Fruit fly (Drosophila melanogaster) whole organism, embryonic: ENCODE data around the gene Rbp6.

Experiments
- Ada2b ChIP-seq: fragments of 200-800 bp; sonication (Bioruptor generic); IDR thresholded peaks from 2 replicates; pipeline ENCODE4 v1.3.6; 2022; ENCODE audit warnings: missing biosample characterization, missing genetic modification characterization
- Blimp-1 ChIP-seq: fragments of 200-800 bp; sonication (Bioruptor generic); optimal IDR thresholded peaks from 3 replicates; lab custom pipeline; 2018; ENCODE audit warnings: missing biosample characterization, missing genetic modification characterization, mild to moderate bottlenecking, moderate library complexity, missing genetic modification reagents
- BtbVII ChIP-seq: fragments of 200-800 bp; sonication (Bioruptor generic); optimal IDR thresholded peaks from 3 replicates; lab custom pipeline; 2017; ENCODE audit warnings: missing biosample characterization, mild to moderate bottlenecking, missing genetic modification characterization
- CG10209 ChIP-seq: fragments of 200-800 bp; sonication (Bioruptor generic); optimal IDR thresholded peaks from 3 replicates; lab custom pipeline; 2017; ENCODE audit warnings: missing biosample characterization, mild to moderate bottlenecking, missing genetic modification characterization, missing genetic modification reagents
- CG10267 ChIP-seq: fragments of 200-800 bp; sonication (Bioruptor generic); optimal IDR thresholded peaks from 2 replicates; lab custom pipeline; 2018; ENCODE audit warnings: missing biosample characterization, mild to moderate bottlenecking, missing genetic modification characterization, moderate library complexity
- CG10366 ChIP-seq: fragments of 200-800 bp; sonication (Bioruptor generic); IDR thresholded peaks from 2 replicates; pipeline ENCODE4 v1.3.6; 2022; ENCODE audit warnings: missing biosample characterization, missing genetic modification characterization
- CG12391 ChIP-seq: fragments of 200-800 bp; sonication (Bioruptor generic); optimal IDR thresholded peaks from 3 replicates; lab custom pipeline; 2018; ENCODE audit warnings: missing biosample characterization, mild to moderate bottlenecking, missing genetic modification characterization, moderate library complexity
- CG13424 ChIP-seq: fragments of 200-800 bp; sonication (Bioruptor generic); optimal IDR thresholded peaks from 2 replicates; lab custom pipeline; 2019; ENCODE audit warnings: missing biosample characterization, mild to moderate bottlenecking, missing genetic modification characterization, moderate library complexity
- CG14014 ChIP-seq: fragments of 200-800 bp; sonication (Bioruptor generic); IDR thresholded peaks from 2 replicates; pipeline ENCODE4 v1.3.6; 2022; ENCODE audit warnings: missing biosample characterization, missing genetic modification characterization
- CG16813 ChIP-seq: fragments of 200-800 bp; sonication (Bioruptor generic); IDR thresholded peaks from 3 replicates; pipeline ENCODE4 v1.3.6; 2022; ENCODE audit warnings: missing biosample characterization, missing genetic modification characterization; ENCODE audit not compliant: partially characterized antibody
- CG17359 ChIP-seq: fragments of 200-800 bp; sonication (Bioruptor generic); optimal IDR thresholded peaks from 3 replicates; lab custom pipeline; 2018; ENCODE audit warnings: missing biosample characterization, mild to moderate bottlenecking, missing genetic modification characterization, moderate library complexity
- CG18262 ChIP-seq: fragments of 200-800 bp; optimal IDR thresholded peaks from 3 replicates; lab custom pipeline; 2019; ENCODE audit warnings: missing biosample characterization, mild to moderate bottlenecking, missing genetic modification characterization, moderate library complexity
- CG2129 ChIP-seq: fragments of 200-800 bp; sonication (Bioruptor generic); IDR thresholded peaks from 2 replicates; pipeline ENCODE4 v1.3.6; 2022; ENCODE audit warnings: missing biosample characterization, missing genetic modification characterization; ENCODE audit not compliant: partially characterized antibody
- CG31365 ChIP-seq: fragments of 200-800 bp; sonication (Bioruptor generic); optimal IDR thresholded peaks from 2 replicates; lab custom pipeline; 2018; ENCODE audit warnings: missing biosample characterization, mild to moderate bottlenecking, missing genetic modification characterization
- CG32767 ChIP-seq: fragments of 200-800 bp; sonication (Bioruptor generic); IDR thresholded peaks from 2 replicates; pipeline ENCODE4 v1.3.6; 2022; ENCODE audit warnings: missing biosample characterization, missing genetic modification characterization
- CG34224 ChIP-seq: fragments of 200-800 bp; sonication (Bioruptor generic); IDR thresholded peaks from 3 replicates; pipeline ENCODE4 v1.3.6; 2022; ENCODE audit warnings: missing biosample characterization, missing genetic modification characterization; ENCODE audit not compliant: partially characterized antibody
- CG4282 ChIP-seq: fragments of 200-800 bp; sonication (Bioruptor generic); optimal IDR thresholded peaks from 2 replicates; lab custom pipeline; 2016; ENCODE audit warnings: missing biosample characterization, missing genetic modification characterization
- CG7357 ChIP-seq: fragments of 200-800 bp; sonication (Bioruptor generic); IDR thresholded peaks from 3 replicates; pipeline ENCODE4 v1.3.6; 2022; ENCODE audit warnings: missing biosample characterization, missing genetic modification characterization
- CG7556 ChIP-seq: fragments of 200-800 bp; sonication (Bioruptor generic); optimal IDR thresholded peaks from 2 replicates; lab custom pipeline; 2017; ENCODE audit warnings: missing biosample characterization, mild to moderate bottlenecking, missing genetic modification characterization
- CG8290 ChIP-seq, 3 experiments: fragments of 200-800 bp; sonication (Bioruptor generic); optimal IDR thresholded peaks; 2 replicates each; lab custom pipeline; 2016 to 2019; ENCODE audit warnings: missing biosample characterization in 3 of 3, missing genetic modification characterization in 3 of 3, mild to moderate bottlenecking in 2 of 3, moderate library complexity in 1 of 3
- CG8944 ChIP-seq: fragments of 200-800 bp; sonication (Bioruptor generic); optimal IDR thresholded peaks from 3 replicates; lab custom pipeline; 2016; ENCODE audit warnings: missing biosample characterization, missing genetic modification characterization
- CrebB ChIP-seq: fragments of 200-800 bp; sonication (Bioruptor generic); optimal IDR thresholded peaks from 3 replicates; lab custom pipeline; 2018; ENCODE audit warnings: missing biosample characterization, mild to moderate bottlenecking, missing genetic modification characterization
- E2f2 ChIP-seq: fragments of 200-800 bp; sonication (Bioruptor generic); IDR thresholded peaks from 2 replicates; pipeline ENCODE4 v1.3.6; 2022; ENCODE audit warnings: missing biosample characterization, missing genetic modification characterization
- Fer2 ChIP-seq: fragments of 200-800 bp; sonication (Bioruptor generic); optimal IDR thresholded peaks from 2 replicates; lab custom pipeline; 2018; ENCODE audit warnings: missing biosample characterization, mild to moderate bottlenecking, missing genetic modification characterization, moderate library complexity
- HLHmδ ChIP-seq: fragments of 200-800 bp; sonication (Bioruptor generic); optimal IDR thresholded peaks from 2 replicates; lab custom pipeline; 2018; ENCODE audit warnings: missing biosample characterization, mild to moderate bottlenecking, missing genetic modification characterization, moderate library complexity
- MTF-1 ChIP-seq: fragments of 200-800 bp; sonication (Bioruptor generic); optimal IDR thresholded peaks from 2 replicates; lab custom pipeline; 2018; ENCODE audit warnings: missing biosample characterization, mild to moderate bottlenecking, missing genetic modification characterization, borderline replicate concordance
- Meics ChIP-seq: fragments of 200-800 bp; sonication (Bioruptor generic); optimal IDR thresholded peaks from 2 replicates; lab custom pipeline; 2017; ENCODE audit warnings: missing biosample characterization, mild to moderate bottlenecking, missing genetic modification characterization
- Mrtf ChIP-seq: fragments of 200-800 bp; sonication (Bioruptor generic); IDR thresholded peaks from 3 replicates; pipeline ENCODE4 v1.3.6; 2022; ENCODE audit warnings: missing biosample characterization, missing genetic modification characterization
- NC2β ChIP-seq: fragments of 200-800 bp; sonication (Bioruptor generic); optimal IDR thresholded peaks from 2 replicates; lab custom pipeline; 2016; ENCODE audit warnings: missing biosample characterization, missing genetic modification characterization
- Nf-YA ChIP-seq: fragments of 200-800 bp; sonication (Bioruptor generic); IDR thresholded peaks from 2 replicates; pipeline ENCODE4 v1.3.6; 2022; ENCODE audit warnings: missing biosample characterization, missing genetic modification characterization
- Pdp1 ChIP-seq, 2 experiments: fragments of 200-800 bp; sonication (Bioruptor generic); optimal IDR thresholded peaks; 3 replicates each; lab custom pipeline; 2016; ENCODE audit warnings: missing biosample characterization in 2 of 2, missing genetic modification characterization in 2 of 2, mild to moderate bottlenecking in 1 of 2, moderate library complexity in 1 of 2
- Rfx ChIP-seq: fragments of 200-800 bp; sonication (Bioruptor generic); IDR thresholded peaks from 2 replicates; pipeline ENCODE4 v1.3.6; 2022; ENCODE audit warnings: missing biosample characterization, missing genetic modification characterization
- Sry-δ ChIP-seq: fragments of 200-800 bp; sonication (Bioruptor generic); optimal IDR thresholded peaks from 2 replicates; lab custom pipeline; 2016; ENCODE audit warnings: missing biosample characterization, missing genetic modification characterization
- ash1 ChIP-seq: fragments of 200-800 bp; sonication (Bioruptor generic); optimal IDR thresholded peaks from 2 replicates; lab custom pipeline; 2018; ENCODE audit warnings: missing biosample characterization, mild to moderate bottlenecking, missing genetic modification characterization
- bbx ChIP-seq: fragments of 200-800 bp; sonication (Bioruptor generic); IDR thresholded peaks from 2 replicates; pipeline ENCODE4 v1.3.6; 2022; ENCODE audit warnings: missing biosample characterization, missing genetic modification characterization; ENCODE audit not compliant: partially characterized antibody
- bsh ChIP-seq, 2 experiments: fragments of 200-800 bp; sonication (Bioruptor generic); optimal IDR thresholded peaks; 2 replicates each; lab custom pipeline; 2017 to 2018; ENCODE audit warnings: mild to moderate bottlenecking in 2 of 2, missing biosample characterization in 2 of 2, missing genetic modification characterization in 2 of 2, moderate library complexity in 1 of 2
- btn ChIP-seq: fragments of 200-800 bp; sonication (Bioruptor generic); optimal IDR thresholded peaks from 2 replicates; lab custom pipeline; 2016; ENCODE audit warnings: missing biosample characterization, missing genetic modification characterization
- disco-r ChIP-seq: fragments of 200-800 bp; sonication (Bioruptor generic); optimal IDR thresholded peaks from 2 replicates; lab custom pipeline; 2016; ENCODE audit warnings: missing biosample characterization, missing genetic modification characterization
- emc ChIP-seq: fragments of 200-800 bp; sonication (Bioruptor generic); optimal IDR thresholded peaks from 2 replicates; lab custom pipeline; 2016; ENCODE audit warnings: missing biosample characterization, missing genetic modification characterization
- hb ChIP-seq: fragments of 200-800 bp; sonication (Bioruptor generic); IDR thresholded peaks from 3 replicates; pipeline ENCODE4 v1.3.6; 2022; ENCODE audit warnings: missing biosample characterization, missing genetic modification characterization; ENCODE audit not compliant: partially characterized antibody
- kah ChIP-seq: fragments of 200-800 bp; sonication (Bioruptor generic); optimal IDR thresholded peaks from 2 replicates; lab custom pipeline; 2018; ENCODE audit warnings: missing biosample characterization, mild to moderate bottlenecking, missing genetic modification characterization
- knrl ChIP-seq: fragments of 200-800 bp; sonication (Bioruptor generic); IDR thresholded peaks from 3 replicates; pipeline ENCODE4 v1.3.6; 2022; ENCODE audit warnings: missing biosample characterization, missing genetic modification characterization; ENCODE audit not compliant: partially characterized antibody
- mld ChIP-seq: fragments of 200-800 bp; sonication (Bioruptor generic); IDR thresholded peaks from 3 replicates; pipeline ENCODE4 v1.3.6; 2022; ENCODE audit warnings: missing biosample characterization, missing genetic modification characterization; ENCODE audit not compliant: partially characterized antibody
- nerfin-1 ChIP-seq: fragments of 200-800 bp; sonication (Bioruptor generic); optimal IDR thresholded peaks from 3 replicates; lab custom pipeline; 2019; ENCODE audit warnings: missing biosample characterization, mild to moderate bottlenecking, missing genetic modification characterization, moderate library complexity
- pita ChIP-seq: fragments of 200-800 bp; sonication (Bioruptor generic); optimal IDR thresholded peaks from 2 replicates; lab custom pipeline; 2017; ENCODE audit warnings: missing biosample characterization, mild to moderate bottlenecking, missing genetic modification characterization
- repo ChIP-seq: fragments of 200-800 bp; sonication (Bioruptor generic); optimal IDR thresholded peaks from 2 replicates; lab custom pipeline; 2016; ENCODE audit warnings: missing biosample characterization, missing genetic modification characterization
- salm ChIP-seq: fragments of 200-800 bp; sonication (Bioruptor generic); optimal IDR thresholded peaks from 2 replicates; lab custom pipeline; 2018; ENCODE audit warnings: missing biosample characterization, mild to moderate bottlenecking, missing genetic modification characterization
- sna ChIP-seq: fragments of 200-800 bp; sonication (Bioruptor generic); IDR thresholded peaks from 2 replicates; pipeline ENCODE4 v1.3.6; 2022; ENCODE audit warnings: missing biosample characterization, missing genetic modification characterization; ENCODE audit not compliant: partially characterized antibody
- stc ChIP-seq: fragments of 200-800 bp; sonication (Bioruptor generic); IDR thresholded peaks from 2 replicates; pipeline ENCODE4 v1.3.6; 2022; ENCODE audit warnings: missing biosample characterization, missing genetic modification characterization
- stwl ChIP-seq: fragments of 200-800 bp; sonication (Bioruptor generic); optimal IDR thresholded peaks from 3 replicates; lab custom pipeline; 2018; ENCODE audit warnings: missing biosample characterization, mild to moderate bottlenecking, missing genetic modification characterization, moderate library complexity

The Rbp6 gene

dm6 chr3L:17027310-17027709, 210.7 kb downstream of the Rbp6 start, which contains the start of gene CG7730 (continued):
- no peak for TF ChIP-seq stc (GFP tag; lab: Robert Waterston, UW)
- TF ChIP-seq ash1 (GFP tag; lab: Kevin White, UChicago): no peak
- no peak for TF ChIP-seq HLHmδ (GFP tag; lab: Kevin White, UChicago)
- no peak for TF ChIP-seq pita
- TF ChIP-seq E2f2 (GFP tag; lab: Robert Waterston, UW): peak; percentile 86
- peak; percentile 18; the same call in 1 of the 3 replicates for TF ChIP-seq knrl (GFP tag; lab: Robert Waterston, UW)
- no peak for TF ChIP-seq Meics (GFP tag; lab: Kevin White, UChicago)
- TF ChIP-seq bbx (GFP tag; lab: Robert Waterston, UW): peak; percentile 58; the same call in 1 of the 2 replicates
- no peak for TF ChIP-seq CG8290 (GFP tag; optimal IDR thresholded peaks at IDR 0.05; lab: Kevin White, UChicago)
- TF ChIP-seq CG8290 (tag; optimal IDR thresholded peaks at IDR 0.05; lab: Kevin White, UChicago): no peak
- no peak for TF ChIP-seq Mrtf
- TF ChIP-seq MTF-1 (GFP tag; lab: Kevin White, UChicago): no peak
- no peak for TF ChIP-seq CG12391 (tag; lab: Kevin White, UChicago)
- TF ChIP-seq Blimp-1 (GFP tag; lab: Kevin White, UChicago): no peak
- TF ChIP-seq emc (GFP tag; lab: Kevin White, UChicago): no peak
- no peak for TF ChIP-seq BtbVII (GFP tag; lab: Kevin White, UChicago)
- no peak for TF ChIP-seq bsh (GFP tag; optimal IDR thresholded peaks at IDR 0.05; lab: Kevin White, UChicago)
- no peak for TF ChIP-seq CG31365 (tag; lab: Kevin White, UChicago)
- TF ChIP-seq CG16813 (GFP tag; lab: Robert Waterston, UW): peak; percentile 40; the same call in 1 of the 3 replicates
- TF ChIP-seq mld (GFP tag; lab: Robert Waterston, UW): peak; percentile 64; the same call in 2 of the 3 replicates
- TF ChIP-seq Ada2b (GFP tag; lab: Robert Waterston, UW): no peak
- TF ChIP-seq Fer2: no peak
- TF ChIP-seq CG32767 (GFP tag; lab: Robert Waterston, UW): no peak
- TF ChIP-seq nerfin-1 (tag; lab: Kevin White, UChicago): no peak
- TF ChIP-seq hb: peak; percentile 32; the same call in 1 of the 3 replicates
- TF ChIP-seq Rfx (GFP tag; lab: Robert Waterston, UW): no peak
- no peak for TF ChIP-seq CG7556 (GFP tag; lab: Kevin White, UChicago)
- no peak for TF ChIP-seq Nf-YA (GFP tag; lab: Robert Waterston, UW)
- TF ChIP-seq CG10209: no peak
- 0 out of 2 replicates have a peak, but pooled peaks have one; percentile 50 for TF ChIP-seq sna (GFP tag; lab: Robert Waterston, UW)
- no peak for TF ChIP-seq kah
- no peak for TF ChIP-seq disco-r (GFP tag; lab: Kevin White, UChicago)
- peak; percentile 72 for TF ChIP-seq CG34224 (GFP tag; lab: Robert Waterston, UW)
- no peak for TF ChIP-seq Pdp1 (GFP tag; optimal IDR thresholded peaks at IDR 0.05; lab: Kevin White, UChicago)
- TF ChIP-seq CG8944: no peak
- TF ChIP-seq CG17359: no peak
- TF ChIP-seq CG13424 (tag; lab: Kevin White, UChicago): no peak

DNA sequence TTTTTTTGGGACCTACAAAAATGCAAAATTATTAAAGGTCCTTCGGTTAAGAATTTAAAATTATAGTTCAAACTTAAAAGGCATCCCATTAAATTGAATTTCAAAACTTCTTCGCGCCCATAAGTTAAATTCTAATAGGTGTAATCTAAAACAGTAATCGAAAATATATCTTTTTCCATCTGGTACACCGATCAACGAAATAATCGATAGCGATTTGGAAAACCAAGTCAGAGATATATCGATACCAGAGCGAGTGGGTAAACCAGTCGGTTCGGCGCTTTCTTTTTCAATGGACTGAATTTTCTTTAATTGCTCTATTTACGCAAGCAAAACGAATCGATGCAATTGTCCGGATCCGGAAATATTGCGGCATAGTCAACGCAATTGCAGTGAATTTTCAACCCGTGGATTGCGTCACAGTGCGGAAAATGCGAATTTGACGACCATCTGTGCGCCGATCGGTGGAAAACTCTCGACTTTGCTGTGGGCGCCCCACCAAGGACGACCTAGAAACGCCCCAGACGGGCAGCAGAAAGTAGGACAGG, 213.8 kb downstream of the Rbp6 start, which contains the start of gene Fit2:
Gene Fit2 (plus strand): TSS at position 234 of the 545 bp plus-strand sequence.
- TF ChIP-seq stwl (tag; lab: Kevin White, UChicago) (peak; percentile 71), CG7357 (GFP tag; lab: Robert Waterston, UW) (no peak), salm (no peak), btn (GFP tag; lab: Kevin White, UChicago) (no peak), Sry-δ (GFP tag; lab: Kevin White, UChicago) (peak; percentile 75), CG10267 (tag; lab: Kevin White, UChicago) (no peak), CG18262 (tag; lab: Kevin White, UChicago) (no peak), CG10366 (GFP tag; lab: Robert Waterston, UW) (no peak), NC2β (GFP tag; lab: Kevin White, UChicago) (no peak), CrebB (tag; lab: Kevin White, UChicago) (no peak), CG4282 (no peak), repo (GFP tag; lab: Kevin White, UChicago) (no peak), CG14014 (GFP tag; lab: Robert Waterston, UW) (no peak), CG2129 (GFP tag; lab: Robert Waterston, UW) (peak; percentile 65)
